Worm (Caenorhabditis elegans) whole organism, L4 larva: ENCODE measurements around the gene sphk-1.
A peak's percentile ranks its signal among the peaks of the same experiment; 100 is the strongest.

Experiments used
- F26F4.8 ChIP-seq: fragments of 200-800 bp; sonication (Bioruptor generic); conservative IDR thresholded peaks from 2 replicates; pipeline ENCODE4 v1.3.6; 2022; ENCODE audit warnings: missing genetic modification characterization, missing compliant biosample characterization
- F44E2.7 ChIP-seq: fragments of 200-800 bp; sonication (Bioruptor generic); IDR thresholded peaks from 2 replicates; pipeline ENCODE4 v2.1.2; 2022; ENCODE audit warnings: missing genetic modification characterization, missing compliant biosample characterization
- R02D3.7 ChIP-seq: fragments of 150-350 bp; sonication (generic microtip); optimal IDR thresholded peaks from 3 replicates; lab custom pipeline; 2014; ENCODE audit warnings: missing biosample characterization, missing genetic modification characterization
- Y105C5A.15 ChIP-seq: fragments of 200-800 bp; sonication (Bioruptor generic); IDR thresholded peaks from 2 replicates; pipeline ENCODE4 v1.3.6; 2022; ENCODE audit warnings: missing genetic modification characterization, missing compliant biosample characterization
- Y75B8A.6 ChIP-seq: fragments of 200-800 bp; sonication (Bioruptor generic); IDR thresholded peaks from 2 replicates; pipeline ENCODE4 v1.3.6; 2022; ENCODE audit warnings: missing genetic modification reagents, missing genetic modification characterization, missing compliant biosample characterization
- ZK337.2 ChIP-seq: fragments of 200-800 bp; sonication (Bioruptor generic); IDR thresholded peaks from 2 replicates; pipeline ENCODE4 v1.3.6; 2022; ENCODE audit warnings: missing genetic modification reagents, missing genetic modification characterization, missing compliant biosample characterization
- ama-1 ChIP-seq: fragments of 150-350 bp; optimal IDR thresholded peaks from 2 replicates; lab custom pipeline; 2014; ENCODE audit warnings: inconsistent platforms, mixed read lengths
- ceh-20 ChIP-seq: fragments of 200-800 bp; sonication (Bioruptor generic); IDR thresholded peaks from 2 replicates; pipeline ENCODE4 v1.3.6; 2022; ENCODE audit warnings: missing genetic modification reagents, missing genetic modification characterization, missing compliant biosample characterization
- daf-12 ChIP-seq: fragments of 150-350 bp; optimal IDR thresholded peaks from 2 replicates; lab custom pipeline; 2014; ENCODE audit warnings: missing biosample characterization, missing genetic modification reagents, missing genetic modification characterization
- daf-16 ChIP-seq, 3 experiments: sonication (generic microtip); optimal IDR thresholded peaks; 2 replicates each; lab custom pipeline; 2016 to 2017; ENCODE audit warnings: missing genetic modification characterization in 3 of 3, missing genetic modification reagents in 3 of 3, mild to moderate bottlenecking in 2 of 3, missing compliant biosample characterization in 2 of 3, missing biosample characterization in 1 of 3, moderate library complexity in 1 of 3
- daf-8 ChIP-seq: fragments of 200-800 bp; sonication (Bioruptor generic); IDR thresholded peaks from 2 replicates; pipeline ENCODE4 v1.3.6; 2022; ENCODE audit warnings: missing genetic modification characterization, missing compliant biosample characterization
- dpl-1 ChIP-seq: fragments of 150-350 bp; optimal IDR thresholded peaks from 2 replicates; lab custom pipeline; 2014; ENCODE audit warnings: missing biosample characterization, missing genetic modification reagents, missing genetic modification characterization
- duxl-1 ChIP-seq: sonication (generic microtip); optimal IDR thresholded peaks from 2 replicates; lab custom pipeline; 2016; ENCODE audit warnings: mild to moderate bottlenecking, missing genetic modification characterization, moderate library complexity, missing compliant biosample characterization; ENCODE audit not compliant: poor library complexity
- egl-43 ChIP-seq: fragments of 200-800 bp; sonication (Bioruptor generic); IDR thresholded peaks from 2 replicates; pipeline ENCODE4 v1.3.6; 2022; ENCODE audit warnings: missing genetic modification reagents, missing genetic modification characterization, missing compliant biosample characterization
- hlh-11 ChIP-seq: fragments of 200-800 bp; sonication (Bioruptor generic); optimal IDR thresholded peaks from 2 replicates; lab custom pipeline; 2018; ENCODE audit warnings: mild to moderate bottlenecking, missing genetic modification characterization, missing compliant biosample characterization
- hlh-30 ChIP-seq: sonication (generic microtip); optimal IDR thresholded peaks from 2 replicates; lab custom pipeline; 2017; ENCODE audit warnings: antibody characterized with exemption, mild to moderate bottlenecking, missing genetic modification characterization, missing compliant biosample characterization; ENCODE audit not compliant: insufficient read depth
- hmg-1.1 ChIP-seq: fragments of 200-800 bp; sonication (Bioruptor generic); IDR thresholded peaks from 2 replicates; pipeline ENCODE4 v1.3.6; 2022; ENCODE audit warnings: missing genetic modification reagents, missing genetic modification characterization, missing compliant biosample characterization
- lin-38 ChIP-seq: fragments of 200-800 bp; sonication (Bioruptor generic); IDR thresholded peaks from 2 replicates; pipeline ENCODE4 v1.3.6; 2022; ENCODE audit warnings: missing genetic modification reagents, missing genetic modification characterization, missing compliant biosample characterization
- lir-3 ChIP-seq: sonication (generic microtip); optimal IDR thresholded peaks from 2 replicates; lab custom pipeline; 2016; ENCODE audit warnings: mild to moderate bottlenecking, missing genetic modification characterization, missing compliant biosample characterization
- lsy-2 ChIP-seq, 2 experiments: fragments of 150-350 bp in 1 of 2; sonication (generic microtip) in 1 of 2; optimal IDR thresholded peaks; 2 replicates each; lab custom pipeline; 2014 to 2017; ENCODE audit warnings: missing biosample characterization in 2 of 2, missing genetic modification characterization in 2 of 2
- madf-9 ChIP-seq: fragments of 200-800 bp; sonication (Bioruptor generic); conservative IDR thresholded peaks from 2 replicates; pipeline ENCODE4 v1.3.6; 2022; ENCODE audit warnings: missing genetic modification reagents, missing genetic modification characterization, missing compliant biosample characterization
- mdl-1 ChIP-seq, 2 experiments: fragments of 150-350 bp in 1 of 2; sonication (generic microtip) in 1 of 2; optimal IDR thresholded peaks; 2 replicates each; lab custom pipeline; 2014 to 2017; ENCODE audit warnings: missing biosample characterization in 2 of 2, missing genetic modification characterization in 2 of 2
- mep-1 ChIP-seq: fragments of 150-350 bp; sonication (generic microtip); optimal IDR thresholded peaks from 3 replicates; lab custom pipeline; 2014; ENCODE audit warnings: missing biosample characterization, missing genetic modification characterization
- mes-2 ChIP-seq: sonication (generic microtip); optimal IDR thresholded peaks from 2 replicates; lab custom pipeline; 2016; ENCODE audit warnings: missing genotype, mild to moderate bottlenecking, missing genetic modification characterization, missing compliant biosample characterization; ENCODE audit not compliant: poor library complexity, severe bottlenecking
- mxl-2 ChIP-seq: fragments of 200-800 bp; sonication (Bioruptor generic); conservative IDR thresholded peaks from 2 replicates; pipeline ENCODE4 v1.3.6; 2022; ENCODE audit warnings: missing genetic modification reagents, missing genetic modification characterization, missing compliant biosample characterization
- nhr-28 ChIP-seq: fragments of 150-350 bp; optimal IDR thresholded peaks from 2 replicates; lab custom pipeline; 2014; ENCODE audit warnings: missing biosample characterization, missing genetic modification characterization
- pha-4 ChIP-seq, 2 experiments: fragments of 150-350 bp in 1 of 2; fragments of 200-800 bp in 1 of 2; sonication (Bioruptor generic) in 1 of 2; IDR thresholded peaks in 1 of 2; optimal IDR thresholded peaks in 1 of 2; 2 replicates each; pipeline versions ENCODE4 v1.3.6 to Lab custom; 2014 to 2022; ENCODE audit warnings: missing genetic modification characterization in 2 of 2, missing genetic modification reagents in 2 of 2, missing biosample characterization in 1 of 2, missing compliant biosample characterization in 1 of 2
- spr-1 ChIP-seq: sonication (generic microtip); optimal IDR thresholded peaks from 2 replicates; lab custom pipeline; 2016; ENCODE audit warnings: mild to moderate bottlenecking, missing genetic modification characterization, missing compliant biosample characterization
- tag-97 ChIP-seq: fragments of 200-800 bp; sonication (Bioruptor generic); IDR thresholded peaks from 2 replicates; pipeline ENCODE4 v1.3.6; 2022; ENCODE audit warnings: missing genetic modification characterization, missing compliant biosample characterization
- unc-62 ChIP-seq, 3 experiments: fragments of 150-350 bp in 1 of 3; sonication (generic microtip); optimal IDR thresholded peaks in 2 of 3; peaks in 1 of 3; 1 replicate in 1 of 3; 2 replicates in 2 of 3; lab custom pipeline; 2014 to 2017; ENCODE audit warnings: missing biosample characterization in 3 of 3, missing genetic modification characterization in 3 of 3, missing genetic modification reagents in 3 of 3, missing genotype in 1 of 3
- zag-1 ChIP-seq: fragments of 150-350 bp; optimal IDR thresholded peaks from 2 replicates; lab custom pipeline; 2014; ENCODE audit warnings: missing biosample characterization, missing genetic modification characterization
- zfp-2 ChIP-seq: sonication (generic microtip); optimal IDR thresholded peaks from 2 replicates; lab custom pipeline; 2016; ENCODE audit warnings: mild to moderate bottlenecking, missing genetic modification characterization, missing compliant biosample characterization
- ztf-7 ChIP-seq: fragments of 150-350 bp; optimal IDR thresholded peaks from 2 replicates; lab custom pipeline; 2014; ENCODE audit warnings: missing biosample characterization, missing genetic modification characterization

sphk-1 gene

DNA sequence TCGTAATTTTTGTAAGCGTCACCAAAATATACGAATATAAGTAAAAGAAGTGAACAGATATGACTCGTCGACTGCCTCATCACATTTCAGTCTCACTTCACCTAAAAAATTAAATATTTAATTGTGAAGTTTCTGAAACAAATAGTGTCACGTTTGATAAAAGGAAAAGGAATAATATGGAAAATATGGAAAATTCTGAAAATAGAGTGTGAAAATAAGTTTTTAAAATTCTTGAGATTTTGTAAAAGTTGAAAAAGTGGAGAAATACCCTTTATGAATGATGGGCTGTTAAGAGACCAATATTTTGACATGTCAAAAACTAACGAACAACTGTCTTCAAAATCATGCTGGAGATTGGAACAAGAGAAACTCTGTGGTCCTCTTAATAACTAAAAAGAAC is 25.2 kb upstream of the sphk-1 start, which contains the start of gene T01B7.9:
T01B7.9 (minus strand) TSS at position 101 of the 400 bp plus-strand sequence.
- TF ChIP-seq spr-1 (tag; lab: Kevin White, UChicago), result no peak

DNA sequence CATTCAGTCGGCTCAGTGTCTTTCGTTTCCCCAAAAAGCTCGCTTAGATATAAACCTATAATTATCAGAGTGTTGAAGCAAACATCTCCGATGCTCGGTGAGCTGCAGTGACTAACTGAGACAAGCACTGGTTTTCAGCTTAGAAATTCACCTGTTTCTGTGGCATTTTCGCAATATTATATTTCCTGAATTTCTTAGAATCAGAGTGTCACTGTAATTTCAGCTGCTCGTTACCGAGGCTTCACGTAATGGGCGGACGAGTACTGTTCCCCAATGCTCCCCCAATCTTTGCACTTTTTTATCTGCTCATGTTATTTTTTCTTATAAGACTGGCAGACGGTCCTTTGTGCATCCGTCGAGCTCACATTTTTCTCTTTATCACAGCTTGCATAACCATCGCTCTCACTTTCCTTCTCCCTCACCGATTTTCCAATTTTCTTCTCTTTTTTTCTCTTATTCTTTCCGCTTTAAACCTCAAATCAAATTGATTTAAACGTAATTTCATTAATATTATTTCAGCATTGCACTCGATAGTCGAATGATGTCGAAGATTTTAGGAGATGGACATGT is 20.6 kb upstream of the sphk-1 start, which contains the start of gene trcs-2:
trcs-2 (plus strand) TSS at position 520 of the 570 bp plus-strand sequence.
- no peak for TF ChIP-seq tag-97
- TF ChIP-seq Y75B8A.6, result no peak
- no peak for TF ChIP-seq zfp-2 (tag; lab: Kevin White, UChicago)
- TF ChIP-seq F44E2.7 (GFP tag; lab: Robert Waterston, UW), result no peak
- TF ChIP-seq madf-9, result no peak
- 0 out of 2 replicates have a peak, but pooled peaks have one; percentile 16 for TF ChIP-seq egl-43 (GFP tag; lab: Robert Waterston, UW)
- TF ChIP-seq, all 104 proteins: peak for 1

DNA sequence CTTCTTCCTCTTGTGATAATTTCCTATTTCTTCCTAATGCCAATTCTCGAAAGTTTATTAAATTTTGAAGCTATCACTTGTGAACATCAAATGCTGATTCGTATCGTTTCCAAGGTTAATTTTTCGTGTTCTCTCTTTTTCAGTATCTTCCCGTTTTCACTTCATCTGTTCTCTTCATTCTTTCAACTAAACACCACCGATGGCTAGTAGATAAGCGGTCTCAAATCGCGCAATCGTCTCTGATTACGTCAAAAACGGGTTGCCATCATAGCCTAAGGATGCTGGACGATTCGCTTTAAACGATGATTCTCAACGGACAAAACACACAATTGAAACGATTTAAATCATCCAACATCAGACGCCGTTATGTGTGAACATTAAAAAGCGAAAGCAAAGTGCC is 16.1 kb upstream of the sphk-1 start:
- TF ChIP-seq nhr-28 (tag; lab: Kevin White, UChicago) (peak; percentile 38), unc-62 (GFP tag; optimal IDR thresholded peaks at IDR 0.05 in 1 of 2; lab: Kevin White, UChicago) (peak in 1 of 2 experiments; percentile 37), unc-62 (tag; optimal IDR thresholded peaks at IDR 0.05; lab: Kevin White, UChicago) (no peak), ama-1 (peak; percentile 14), hlh-11 (peak; percentile 14), mdl-1 (tag; optimal IDR thresholded peaks at IDR 0.05; lab: Kevin White, UChicago) (peak in 1 of 2 experiments; percentile 22), daf-12 (tag; lab: Kevin White, UChicago) (no peak)

- TF ChIP-seq ztf-7 (tag; lab: Kevin White, UChicago), result no peak
- no peak for TF ChIP-seq daf-16 (GFP tag; optimal IDR thresholded peaks at IDR 0.05; lab: Kevin White, UChicago)
- TF ChIP-seq daf-16 (tag; optimal IDR thresholded peaks at IDR 0.05; lab: Kevin White, UChicago), result no peak
- TF ChIP-seq nhr-28 (tag; lab: Kevin White, UChicago), result peak; percentile 18
- peak; percentile 25 for TF ChIP-seq dpl-1
- TF ChIP-seq zag-1 (tag; lab: Kevin White, UChicago), result no peak
- peak; percentile 32; the same call in 1 of the 2 replicates for TF ChIP-seq lin-38 (GFP tag; lab: Robert Waterston, UW)
- no peak for TF ChIP-seq F44E2.7 (GFP tag; lab: Robert Waterston, UW)
- TF ChIP-seq daf-12 (tag; lab: Kevin White, UChicago), result no peak
- peak; percentile 56 for TF ChIP-seq mes-2 (tag; lab: Kevin White, UChicago)
- no peak for TF ChIP-seq ZK337.2 (GFP tag; lab: Robert Waterston, UW)
- peak; percentile 12 for TF ChIP-seq hlh-11
- no peak for TF ChIP-seq pha-4 (GFP tag; IDR thresholded peaks at IDR 0.05; lab: Robert Waterston, UW)
- no peak for TF ChIP-seq pha-4 (tag; optimal IDR thresholded peaks at IDR 0.05; lab: Kevin White, UChicago)
- no peak for TF ChIP-seq R02D3.7 (tag; lab: Kevin White, UChicago)
- peak; percentile 39 for TF ChIP-seq mep-1 (tag; lab: Kevin White, UChicago)
- TF ChIP-seq hlh-30, result peak; percentile 1
- TF ChIP-seq daf-8 (GFP tag; lab: Robert Waterston, UW), result no peak
- TF ChIP-seq lir-3 (tag; lab: Kevin White, UChicago), result no peak
- peak in 1 of 2 experiments; percentile 55 for TF ChIP-seq lsy-2 (tag; optimal IDR thresholded peaks at IDR 0.05; lab: Kevin White, UChicago)
- no peak for TF ChIP-seq hmg-1.1 (GFP tag; lab: Robert Waterston, UW)
- TF ChIP-seq ceh-20 (GFP tag; lab: Robert Waterston, UW), result no peak
- TF ChIP-seq Y105C5A.15 (GFP tag; lab: Robert Waterston, UW), result no peak
- no peak for TF ChIP-seq F26F4.8 (GFP tag; lab: Robert Waterston, UW)
- no peak for TF ChIP-seq mxl-2
- no peak for TF ChIP-seq duxl-1 (tag; lab: Kevin White, UChicago)
- no peak for TF ChIP-seq tag-97
Measured at ce11 chrII:8716231-8716878, 14.9 kb upstream of the sphk-1 start, which contains the start of the genes cyn-11 and T01B7.5. Gene cyn-11 (minus strand): TSS chrII:8716281. Gene T01B7.5 (plus strand): TSS chrII:8716828.
